Fruit fly (Drosophila melanogaster) whole organism, pupa: ENCODE measurements around the gene plx.

Experiments
- CG10348 ChIP-seq: fragments of 200-800 bp; sonication (Bioruptor generic); IDR thresholded peaks from 2 replicates; pipeline ENCODE4 v1.3.6; 2022; ENCODE audit warnings: missing biosample characterization, missing genetic modification characterization
- CG12605 ChIP-seq: fragments of 200-800 bp; sonication (Bioruptor generic); IDR thresholded peaks from 2 replicates; pipeline ENCODE4 v1.3.6; 2022; ENCODE audit warnings: missing biosample characterization, missing genetic modification characterization
- CG13204 ChIP-seq: fragments of 200-800 bp; sonication (Bioruptor generic); optimal IDR thresholded peaks from 2 replicates; lab custom pipeline; 2018; ENCODE audit warnings: missing biosample characterization, mild to moderate bottlenecking, missing genetic modification characterization, moderate library complexity
- CG14655 ChIP-seq: fragments of 200-800 bp; sonication (Bioruptor generic); optimal IDR thresholded peaks from 3 replicates; lab custom pipeline; 2017; ENCODE audit warnings: mild to moderate bottlenecking, missing biosample characterization, missing genetic modification reagents, missing genetic modification characterization
- CG15710 ChIP-seq: fragments of 200-800 bp; sonication (Bioruptor generic); optimal IDR thresholded peaks from 2 replicates; lab custom pipeline; 2018; ENCODE audit warnings: missing biosample characterization, mild to moderate bottlenecking, missing genetic modification characterization, moderate library complexity
- CG17806 ChIP-seq: fragments of 200-800 bp; sonication (Bioruptor generic); optimal IDR thresholded peaks from 2 replicates; lab custom pipeline; 2018; ENCODE audit warnings: missing biosample characterization, mild to moderate bottlenecking, missing genetic modification characterization, moderate library complexity
- CG32121 ChIP-seq: fragments of 200-800 bp; sonication (Bioruptor generic); IDR thresholded peaks from 2 replicates; pipeline ENCODE4 v1.3.6; 2022; ENCODE audit warnings: missing biosample characterization, missing genetic modification characterization
- CG34367 ChIP-seq: fragments of 200-800 bp; sonication (Bioruptor generic); optimal IDR thresholded peaks from 2 replicates; lab custom pipeline; 2018; ENCODE audit warnings: missing biosample characterization, mild to moderate bottlenecking, missing genetic modification characterization
- CG4496 ChIP-seq: fragments of 200-800 bp; sonication (Bioruptor generic); IDR thresholded peaks from 3 replicates; pipeline ENCODE4 v1.3.6; 2022; ENCODE audit warnings: missing biosample characterization, missing genetic modification characterization
- CG8159 ChIP-seq: fragments of 200-800 bp; sonication (Bioruptor generic); optimal IDR thresholded peaks from 3 replicates; lab custom pipeline; 2018; ENCODE audit warnings: missing biosample characterization, mild to moderate bottlenecking, missing genetic modification characterization, moderate library complexity
- CG8301 ChIP-seq: fragments of 200-800 bp; sonication (Bioruptor generic); optimal IDR thresholded peaks from 2 replicates; lab custom pipeline; 2018; ENCODE audit warnings: missing biosample characterization, mild to moderate bottlenecking, missing genetic modification characterization
- D1 ChIP-seq: fragments of 200-800 bp; sonication (Bioruptor generic); optimal IDR thresholded peaks from 2 replicates; lab custom pipeline; 2018; ENCODE audit warnings: missing biosample characterization, mild to moderate bottlenecking, missing genetic modification characterization, moderate library complexity
- EcR ChIP-seq: fragments of 200-800 bp; sonication (Bioruptor generic); optimal IDR thresholded peaks from 3 replicates; lab custom pipeline; 2019; ENCODE audit warnings: missing biosample characterization, missing genetic modification characterization, mild to moderate bottlenecking, moderate library complexity, missing genetic modification reagents
- Ets98B ChIP-seq: fragments of 200-800 bp; sonication (Bioruptor generic); IDR thresholded peaks from 2 replicates; pipeline ENCODE4 v1.3.6; 2022; ENCODE audit warnings: missing biosample characterization, missing genetic modification characterization
- Pif1A ChIP-seq: fragments of 200-800 bp; sonication (Bioruptor generic); optimal IDR thresholded peaks from 3 replicates; lab custom pipeline; 2016; ENCODE audit warnings: missing biosample characterization, missing genetic modification characterization
- Pif1B ChIP-seq: fragments of 200-800 bp; sonication (Bioruptor generic); optimal IDR thresholded peaks from 3 replicates; lab custom pipeline; 2016; ENCODE audit warnings: missing biosample characterization, missing genetic modification characterization
- Snoo ChIP-seq: fragments of 200-800 bp; sonication (Bioruptor generic); optimal IDR thresholded peaks from 3 replicates; lab custom pipeline; 2017; ENCODE audit warnings: missing biosample characterization, mild to moderate bottlenecking, missing genetic modification characterization, inconsistent platforms
- fd96Ca ChIP-seq: fragments of 200-800 bp; sonication (Bioruptor generic); IDR thresholded peaks from 3 replicates; pipeline ENCODE4 v1.3.6; 2022; ENCODE audit warnings: missing biosample characterization, missing genetic modification characterization
- gl ChIP-seq: fragments of 200-800 bp; sonication (Bioruptor generic); optimal IDR thresholded peaks from 2 replicates; lab custom pipeline; 2018; ENCODE audit warnings: missing biosample characterization, mild to moderate bottlenecking, missing genetic modification characterization
- rn ChIP-seq: fragments of 200-800 bp; sonication (Bioruptor generic); IDR thresholded peaks from 2 replicates; pipeline ENCODE4 v1.3.6; 2022; ENCODE audit warnings: missing biosample characterization, missing genetic modification characterization

Gene plx

DNA sequence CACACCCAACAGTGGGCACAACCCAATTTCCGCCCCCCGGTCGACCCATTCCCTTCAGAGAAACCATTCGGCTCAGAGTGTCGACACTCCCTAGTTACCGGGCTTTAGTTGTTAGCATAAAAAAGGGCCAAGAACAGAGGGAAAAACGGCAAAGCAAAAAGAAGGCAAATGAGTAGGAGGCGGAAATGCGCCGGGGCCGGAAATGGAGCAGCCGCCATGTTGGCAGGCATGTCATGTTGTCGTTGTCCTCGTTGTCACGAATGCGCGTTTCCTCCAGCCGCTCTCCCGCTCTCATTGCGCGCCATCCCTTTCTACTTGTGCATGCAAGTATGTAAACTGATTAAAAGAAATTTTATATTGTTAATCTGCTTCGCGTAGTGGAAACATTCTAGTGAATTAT is 10.7 kb downstream of the plx start:
- TF ChIP-seq Pif1B (GFP tag; lab: Kevin White, UChicago) (no peak), CG4496 (GFP tag; lab: Robert Waterston, UW) (peak; percentile 29; the same call in 1 of the 3 replicates), CG15710 (tag; lab: Kevin White, UChicago) (no peak)

DNA sequence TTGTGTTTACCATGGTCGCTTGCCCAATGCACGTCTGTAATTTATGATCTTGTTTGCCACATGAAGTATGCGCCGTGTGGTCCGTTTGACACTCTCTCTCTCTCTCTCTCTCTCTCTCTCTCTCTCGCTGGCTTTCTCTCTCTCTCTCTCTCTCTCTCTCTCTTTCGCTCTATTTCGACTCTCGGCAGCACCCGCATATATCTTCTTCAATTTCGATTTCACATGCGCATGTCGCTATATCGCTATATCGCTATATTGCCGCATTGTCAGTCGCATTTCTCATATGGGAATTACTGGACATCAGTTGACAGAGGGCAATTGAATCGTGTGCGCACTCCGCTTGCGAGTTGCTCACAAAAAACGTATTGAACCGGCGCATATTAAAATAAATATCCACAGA is 15.4 kb downstream of the plx start:
- no peak for TF ChIP-seq CG15710 (tag; lab: Kevin White, UChicago)
- TF ChIP-seq CG4496 (GFP tag; lab: Robert Waterston, UW), result peak; percentile 51; the same call in 1 of the 3 replicates
- TF ChIP-seq CG32121 (GFP tag; lab: Robert Waterston, UW), result peak; percentile 29; the same call in 1 of the 2 replicates
- peak; percentile 42; the same call in 1 of the 2 replicates for TF ChIP-seq Ets98B (GFP tag; lab: Robert Waterston, UW)

- TF ChIP-seq CG8159 (tag; lab: Kevin White, UChicago) (no peak), CG10348 (GFP tag; lab: Robert Waterston, UW) (no peak), gl (tag; lab: Kevin White, UChicago) (no peak), CG13204 (GFP tag; lab: Kevin White, UChicago) (no peak), Snoo (no peak), CG8301 (no peak), CG15710 (tag; lab: Kevin White, UChicago) (no peak), Pif1B (GFP tag; lab: Kevin White, UChicago) (no peak), CG4496 (GFP tag; lab: Robert Waterston, UW) (no peak), fd96Ca (no peak)
These were observed 19.3 kb downstream of the plx start for dm6 chr3R:5704982-5705381.

dm6 chr3R:5705469-5706067 is 19.9 kb downstream of the plx start:
- TF ChIP-seq gl (tag; lab: Kevin White, UChicago) (no peak), CG4496 (GFP tag; lab: Robert Waterston, UW) (peak; percentile 57; the same call in 2 of the 3 replicates), CG34367 (tag; lab: Kevin White, UChicago) (peak; percentile 23), Pif1B (GFP tag; lab: Kevin White, UChicago) (no peak), CG8301 (no peak), CG32121 (GFP tag; lab: Robert Waterston, UW) (0 out of 2 replicates have a peak, but pooled peaks have one; percentile 8), Ets98B (GFP tag; lab: Robert Waterston, UW) (peak; percentile 25; the same call in 1 of the 2 replicates), rn (GFP tag; lab: Robert Waterston, UW) (no peak), CG8159 (tag; lab: Kevin White, UChicago) (peak; percentile 58), fd96Ca (no peak), EcR (GFP tag; lab: Kevin White, UChicago) (no peak), Snoo (no peak), Pif1A (GFP tag; lab: Kevin White, UChicago) (peak; percentile 38), CG13204 (GFP tag; lab: Kevin White, UChicago) (no peak), CG10348 (GFP tag; lab: Robert Waterston, UW) (no peak), D1 (tag; lab: Kevin White, UChicago) (no peak), CG17806 (no peak), CG14655 (GFP tag; lab: Kevin White, UChicago) (peak; percentile 71)

- TF ChIP-seq CG12605 (GFP tag; lab: Robert Waterston, UW) (no peak), Snoo (no peak), CG8301 (no peak), CG13204 (GFP tag; lab: Kevin White, UChicago) (no peak), Pif1A (GFP tag; lab: Kevin White, UChicago) (no peak), CG17806 (no peak), Ets98B (GFP tag; lab: Robert Waterston, UW) (no peak), gl (tag; lab: Kevin White, UChicago) (no peak), CG14655 (GFP tag; lab: Kevin White, UChicago) (no peak)
These were observed 31.2 kb downstream of the plx start, which contains the start of gene cas for dm6 chr3R:5716755-5717309. TSS of gene cas (minus strand) at chr3R:5716805.

- TF ChIP-seq CG12605 (GFP tag; lab: Robert Waterston, UW) (no peak), CG32121 (GFP tag; lab: Robert Waterston, UW) (no peak), CG15710 (tag; lab: Kevin White, UChicago) (no peak)
These were observed 37.5 kb downstream of the plx start for dm6 chr3R:5723122-5723521.

DNA sequence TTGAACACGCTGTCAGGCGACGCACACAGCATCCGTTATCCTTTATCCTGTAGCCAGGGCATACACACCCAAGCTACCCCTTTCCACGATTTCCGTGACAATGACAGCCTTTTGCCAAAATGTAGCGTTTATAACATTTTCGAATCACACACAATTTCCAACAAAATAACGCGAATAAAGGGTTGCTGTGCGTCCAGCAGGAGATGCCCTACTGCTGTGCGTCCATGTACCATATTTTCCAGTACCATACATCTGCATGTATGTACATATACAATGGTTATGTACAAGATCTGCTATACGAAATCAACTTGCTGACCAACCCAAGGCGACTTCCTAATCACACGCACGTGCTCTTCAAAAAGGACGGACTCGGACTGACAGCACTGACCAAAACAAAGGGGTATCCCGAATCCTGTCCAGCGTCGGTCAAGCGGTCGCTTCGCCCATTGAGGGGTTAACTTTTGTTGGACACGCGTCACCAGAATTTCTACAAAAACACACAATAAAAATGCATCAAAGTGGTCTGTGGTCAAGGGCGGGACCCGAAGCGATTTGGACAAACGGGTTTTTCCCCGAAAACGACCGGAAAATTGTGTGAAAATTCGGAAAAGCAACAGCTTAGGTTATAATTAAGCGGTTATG is 42.2 kb downstream of the plx start:
- TF ChIP-seq CG14655 (GFP tag; lab: Kevin White, UChicago), result no peak
- TF ChIP-seq EcR (GFP tag; lab: Kevin White, UChicago), result no peak
- TF ChIP-seq Pif1B (GFP tag; lab: Kevin White, UChicago), result no peak
- no peak for TF ChIP-seq CG8159 (tag; lab: Kevin White, UChicago)
- no peak for TF ChIP-seq CG12605 (GFP tag; lab: Robert Waterston, UW)
- TF ChIP-seq Pif1A (GFP tag; lab: Kevin White, UChicago), result no peak
- TF ChIP-seq Snoo, result no peak
- TF ChIP-seq CG32121 (GFP tag; lab: Robert Waterston, UW), result no peak
- TF ChIP-seq CG10348 (GFP tag; lab: Robert Waterston, UW), result no peak
- TF ChIP-seq, all 21 proteins: peak for 0
